Worm (Caenorhabditis elegans): ENCODE results near the gene sec-3.

- TF ChIP-seq egl-27 (tag; optimal IDR thresholded peaks at IDR 0.05) (no peak), elt-2 (tag; optimal IDR thresholded peaks at IDR 0.05) (no peak), nhr-28 (tag; optimal IDR thresholded peaks at IDR 0.05) (no peak), ama-1 (optimal IDR thresholded peaks at IDR 0.05) (no peak), nhr-23 (tag; optimal IDR thresholded peaks at IDR 0.05) (no peak), ztf-11 (tag; optimal IDR thresholded peaks at IDR 0.05) (no peak), nfya-1 (tag; optimal IDR thresholded peaks at IDR 0.05; ENCODE audit: insufficient read depth) (no peak), nhr-25 (tag; optimal IDR thresholded peaks at IDR 0.05) (no peak), ceh-82 (tag; optimal IDR thresholded peaks at IDR 0.05) (no peak), zag-1 (tag; optimal IDR thresholded peaks at IDR 0.05) (no peak), fkh-10 (GFP tag; optimal IDR thresholded peaks at IDR 0.05) (no peak)
These were observed 12.4 kb downstream of the sec-3 start, which contains the start of gene F52E4.5 for ce11 chrX:3087245-3087644.

Data from whole organism, L3 larva.